Fruit fly (Drosophila melanogaster) whole organism, pupa: ENCODE measurements around the gene CG31683.

Experiments
- CG12605 ChIP-seq: fragments of 200-800 bp; sonication (Bioruptor generic); IDR thresholded peaks from 2 replicates; pipeline ENCODE4 v1.3.6; 2022; ENCODE audit warnings: missing biosample characterization, missing genetic modification characterization
- CG13204 ChIP-seq: fragments of 200-800 bp; sonication (Bioruptor generic); optimal IDR thresholded peaks from 2 replicates; lab custom pipeline; 2018; ENCODE audit warnings: missing biosample characterization, mild to moderate bottlenecking, missing genetic modification characterization, moderate library complexity
- CG14655 ChIP-seq: fragments of 200-800 bp; sonication (Bioruptor generic); optimal IDR thresholded peaks from 3 replicates; lab custom pipeline; 2017; ENCODE audit warnings: mild to moderate bottlenecking, missing biosample characterization, missing genetic modification reagents, missing genetic modification characterization
- CG15710 ChIP-seq: fragments of 200-800 bp; sonication (Bioruptor generic); optimal IDR thresholded peaks from 2 replicates; lab custom pipeline; 2018; ENCODE audit warnings: missing biosample characterization, mild to moderate bottlenecking, missing genetic modification characterization, moderate library complexity
- CG17806 ChIP-seq: fragments of 200-800 bp; sonication (Bioruptor generic); optimal IDR thresholded peaks from 2 replicates; lab custom pipeline; 2018; ENCODE audit warnings: missing biosample characterization, mild to moderate bottlenecking, missing genetic modification characterization, moderate library complexity
- CG32121 ChIP-seq: fragments of 200-800 bp; sonication (Bioruptor generic); IDR thresholded peaks from 2 replicates; pipeline ENCODE4 v1.3.6; 2022; ENCODE audit warnings: missing biosample characterization, missing genetic modification characterization
- CG34367 ChIP-seq: fragments of 200-800 bp; sonication (Bioruptor generic); optimal IDR thresholded peaks from 2 replicates; lab custom pipeline; 2018; ENCODE audit warnings: missing biosample characterization, mild to moderate bottlenecking, missing genetic modification characterization
- CG4496 ChIP-seq: fragments of 200-800 bp; sonication (Bioruptor generic); IDR thresholded peaks from 3 replicates; pipeline ENCODE4 v1.3.6; 2022; ENCODE audit warnings: missing biosample characterization, missing genetic modification characterization
- CG8159 ChIP-seq: fragments of 200-800 bp; sonication (Bioruptor generic); optimal IDR thresholded peaks from 3 replicates; lab custom pipeline; 2018; ENCODE audit warnings: missing biosample characterization, mild to moderate bottlenecking, missing genetic modification characterization, moderate library complexity
- CG8301 ChIP-seq: fragments of 200-800 bp; sonication (Bioruptor generic); optimal IDR thresholded peaks from 2 replicates; lab custom pipeline; 2018; ENCODE audit warnings: missing biosample characterization, mild to moderate bottlenecking, missing genetic modification characterization
- CG9948 ChIP-seq: fragments of 200-800 bp; sonication (Bioruptor generic); optimal IDR thresholded peaks from 2 replicates; lab custom pipeline; 2018; ENCODE audit warnings: missing biosample characterization, mild to moderate bottlenecking, missing genetic modification characterization, moderate library complexity
- D1 ChIP-seq: fragments of 200-800 bp; sonication (Bioruptor generic); optimal IDR thresholded peaks from 2 replicates; lab custom pipeline; 2018; ENCODE audit warnings: missing biosample characterization, mild to moderate bottlenecking, missing genetic modification characterization, moderate library complexity
- EcR ChIP-seq: fragments of 200-800 bp; sonication (Bioruptor generic); optimal IDR thresholded peaks from 3 replicates; lab custom pipeline; 2019; ENCODE audit warnings: missing biosample characterization, missing genetic modification characterization, mild to moderate bottlenecking, moderate library complexity, missing genetic modification reagents
- Ets98B ChIP-seq: fragments of 200-800 bp; sonication (Bioruptor generic); IDR thresholded peaks from 2 replicates; pipeline ENCODE4 v1.3.6; 2022; ENCODE audit warnings: missing biosample characterization, missing genetic modification characterization
- Pif1A ChIP-seq: fragments of 200-800 bp; sonication (Bioruptor generic); optimal IDR thresholded peaks from 3 replicates; lab custom pipeline; 2016; ENCODE audit warnings: missing biosample characterization, missing genetic modification characterization
- Pif1B ChIP-seq: fragments of 200-800 bp; sonication (Bioruptor generic); optimal IDR thresholded peaks from 3 replicates; lab custom pipeline; 2016; ENCODE audit warnings: missing biosample characterization, missing genetic modification characterization
- Snoo ChIP-seq: fragments of 200-800 bp; sonication (Bioruptor generic); optimal IDR thresholded peaks from 3 replicates; lab custom pipeline; 2017; ENCODE audit warnings: missing biosample characterization, mild to moderate bottlenecking, missing genetic modification characterization, inconsistent platforms
- fd96Ca ChIP-seq: fragments of 200-800 bp; sonication (Bioruptor generic); IDR thresholded peaks from 3 replicates; pipeline ENCODE4 v1.3.6; 2022; ENCODE audit warnings: missing biosample characterization, missing genetic modification characterization
- gl ChIP-seq: fragments of 200-800 bp; sonication (Bioruptor generic); optimal IDR thresholded peaks from 2 replicates; lab custom pipeline; 2018; ENCODE audit warnings: missing biosample characterization, mild to moderate bottlenecking, missing genetic modification characterization
- rn ChIP-seq: fragments of 200-800 bp; sonication (Bioruptor generic); IDR thresholded peaks from 2 replicates; pipeline ENCODE4 v1.3.6; 2022; ENCODE audit warnings: missing biosample characterization, missing genetic modification characterization

CG31683 gene

dm6 chr2L:20483603-20484002 is 33.8 kb upstream of the CG31683 start:
- no peak for TF ChIP-seq CG13204
- TF ChIP-seq rn (GFP tag; lab: Robert Waterston, UW), result no peak
- TF ChIP-seq fd96Ca (GFP tag; lab: Robert Waterston, UW), result no peak
- peak; percentile 50; the same call in 1 of the 2 replicates for TF ChIP-seq CG32121 (GFP tag; lab: Robert Waterston, UW)

dm6 chr2L:20481139-20481858 is 31.5 kb upstream of the CG31683 start:
- TF ChIP-seq EcR (GFP tag; lab: Kevin White, UChicago) (peak; percentile 26), fd96Ca (GFP tag; lab: Robert Waterston, UW) (no peak)

dm6 chr2L:20479694-20480093 is 29.9 kb upstream of the CG31683 start:
- TF ChIP-seq Snoo (tag; lab: Kevin White, UChicago) (no peak), CG12605 (GFP tag; lab: Robert Waterston, UW) (0 out of 2 replicates have a peak, but pooled peaks have one; percentile 18), gl (tag; lab: Kevin White, UChicago) (no peak), CG4496 (GFP tag; lab: Robert Waterston, UW) (peak; percentile 71), CG8159 (tag; lab: Kevin White, UChicago) (peak; percentile 9), rn (GFP tag; lab: Robert Waterston, UW) (peak; percentile 29; the same call in 1 of the 2 replicates), CG8301 (peak; percentile 37), Pif1A (GFP tag; lab: Kevin White, UChicago) (no peak), fd96Ca (GFP tag; lab: Robert Waterston, UW) (peak; percentile 75; the same call in 2 of the 3 replicates), CG14655 (GFP tag; lab: Kevin White, UChicago) (peak; percentile 23), Ets98B (GFP tag; lab: Robert Waterston, UW) (peak; percentile 31; the same call in 1 of the 2 replicates)

dm6 chr2L:20478549-20479238 is 28.9 kb upstream of the CG31683 start:
- TF ChIP-seq CG15710 (peak; percentile 36), CG14655 (GFP tag; lab: Kevin White, UChicago) (peak; percentile 54), CG8159 (tag; lab: Kevin White, UChicago) (peak; percentile 14), Ets98B (GFP tag; lab: Robert Waterston, UW) (no peak), CG8301 (peak; percentile 30), CG17806 (tag; lab: Kevin White, UChicago) (peak; percentile 12), fd96Ca (GFP tag; lab: Robert Waterston, UW) (no peak), Snoo (tag; lab: Kevin White, UChicago) (no peak), CG9948 (tag; lab: Kevin White, UChicago) (peak; percentile 34), CG34367 (tag; lab: Kevin White, UChicago) (no peak), gl (tag; lab: Kevin White, UChicago) (no peak), CG12605 (GFP tag; lab: Robert Waterston, UW) (no peak), EcR (GFP tag; lab: Kevin White, UChicago) (no peak), Pif1B (no peak), rn (GFP tag; lab: Robert Waterston, UW) (no peak), CG4496 (GFP tag; lab: Robert Waterston, UW) (peak; percentile 32; the same call in 1 of the 3 replicates), Pif1A (GFP tag; lab: Kevin White, UChicago) (no peak), CG32121 (GFP tag; lab: Robert Waterston, UW) (peak; percentile 54; the same call in 1 of the 2 replicates)

- TF ChIP-seq CG13204 (no peak), CG32121 (GFP tag; lab: Robert Waterston, UW) (peak; percentile 42; the same call in 1 of the 2 replicates)
Measured at dm6 chr2L:20476718-20477277, 27.0 kb upstream of the CG31683 start.

dm6 chr2L:20473285-20473684 is 23.5 kb upstream of the CG31683 start, which contains the start of gene CG43233:
CG43233 (minus strand) TSS chr2L:20473385.
- TF ChIP-seq Ets98B (GFP tag; lab: Robert Waterston, UW) (no peak), fd96Ca (GFP tag; lab: Robert Waterston, UW) (no peak), Pif1B (no peak), CG9948 (tag; lab: Kevin White, UChicago) (no peak), CG15710 (no peak), CG4496 (GFP tag; lab: Robert Waterston, UW) (no peak), CG12605 (GFP tag; lab: Robert Waterston, UW) (no peak), CG32121 (GFP tag; lab: Robert Waterston, UW) (no peak), CG8301 (no peak), CG8159 (tag; lab: Kevin White, UChicago) (no peak), CG14655 (GFP tag; lab: Kevin White, UChicago) (no peak), D1 (tag; lab: Kevin White, UChicago) (no peak), Pif1A (GFP tag; lab: Kevin White, UChicago) (no peak), rn (GFP tag; lab: Robert Waterston, UW) (no peak)
